Worm (Caenorhabditis elegans) whole organism, mixed stage, embryonic: ENCODE data around the gene pqn-42.

Experiments used
- ces-1 ChIP-seq: fragments of 150-350 bp; optimal IDR thresholded peaks from 2 replicates; lab custom pipeline; 2014; ENCODE audit warnings: missing biosample characterization, missing genetic modification reagents, missing genetic modification characterization
- drap-1 ChIP-seq: fragments of 200-800 bp; sonication (Bioruptor generic); optimal IDR thresholded peaks from 3 replicates; lab custom pipeline; 2018; ENCODE audit warnings: mild to moderate bottlenecking, missing genetic modification characterization, missing compliant biosample characterization
- ham-2 ChIP-seq: fragments of 200-800 bp; sonication (Bioruptor generic); optimal IDR thresholded peaks from 2 replicates; lab custom pipeline; 2018; ENCODE audit warnings: mild to moderate bottlenecking, missing genetic modification characterization, missing compliant biosample characterization
- hlh-1 ChIP-seq: fragments of 150-350 bp; optimal IDR thresholded peaks from 2 replicates; lab custom pipeline; 2014; ENCODE audit warnings: missing biosample characterization, missing genetic modification reagents, missing genetic modification characterization
- lin-13 ChIP-seq: fragments of 150-350 bp; optimal IDR thresholded peaks from 2 replicates; lab custom pipeline; 2014; ENCODE audit warnings: missing biosample characterization, missing genetic modification characterization
- lsy-2 ChIP-seq: fragments of 150-350 bp; optimal IDR thresholded peaks from 2 replicates; lab custom pipeline; 2014; ENCODE audit warnings: missing biosample characterization, missing genetic modification characterization
- nhr-12 ChIP-seq: fragments of 150-350 bp; optimal IDR thresholded peaks from 2 replicates; lab custom pipeline; 2014; ENCODE audit warnings: missing biosample characterization, missing genetic modification characterization
- nhr-237 ChIP-seq: fragments of 150-350 bp; optimal IDR thresholded peaks from 2 replicates; lab custom pipeline; 2014; ENCODE audit warnings: missing biosample characterization, missing genetic modification characterization
- nhr-28 ChIP-seq: fragments of 150-350 bp; optimal IDR thresholded peaks from 2 replicates; lab custom pipeline; 2014; ENCODE audit warnings: missing biosample characterization, missing genetic modification characterization
- nhr-76 ChIP-seq: sonication (generic microtip); optimal IDR thresholded peaks from 2 replicates; lab custom pipeline; 2017; ENCODE audit warnings: missing biosample characterization, missing genetic modification characterization
- sem-2 ChIP-seq: fragments of 200-800 bp; sonication (Bioruptor generic); optimal IDR thresholded peaks from 2 replicates; lab custom pipeline; 2018; ENCODE audit warnings: mild to moderate bottlenecking, missing genetic modification characterization, missing compliant biosample characterization
- unc-39 ChIP-seq: fragments of 150-350 bp; optimal IDR thresholded peaks from 2 replicates; lab custom pipeline; 2014; ENCODE audit warnings: missing biosample characterization, missing genetic modification characterization
- zip-8 ChIP-seq: fragments of 150-350 bp; optimal IDR thresholded peaks from 2 replicates; lab custom pipeline; 2014; ENCODE audit warnings: missing biosample characterization, missing genetic modification characterization
- ztf-11 ChIP-seq: fragments of 150-350 bp; optimal IDR thresholded peaks from 2 replicates; lab custom pipeline; 2014; ENCODE audit warnings: missing biosample characterization, missing genetic modification characterization

ce11 chrII:2442243-2442642, 16.5 kb downstream of the pqn-42 start:
- no peak for TF ChIP-seq ces-1
- no peak for TF ChIP-seq zip-8 (tag; lab: Kevin White, UChicago)
- TF ChIP-seq unc-39 = no peak
- no peak for TF ChIP-seq drap-1 (GFP tag; lab: Kevin White, UChicago)
- TF ChIP-seq nhr-237 (tag; lab: Kevin White, UChicago) = no peak
- no peak for TF ChIP-seq nhr-28 (tag; lab: Kevin White, UChicago)
- TF ChIP-seq nhr-12 = no peak
- no peak for TF ChIP-seq nhr-76 (tag; lab: Kevin White, UChicago)
- TF ChIP-seq lin-13 (tag; lab: Kevin White, UChicago) = no peak
- no peak for TF ChIP-seq hlh-1 (tag; lab: Kevin White, UChicago)
- no peak for TF ChIP-seq ztf-11
- no peak for TF ChIP-seq lsy-2 (tag; lab: Kevin White, UChicago)
- no peak for TF ChIP-seq sem-2
- TF ChIP-seq ham-2 = no peak
